Fruit fly (Drosophila melanogaster): Measurements from ENCODE around the gene eIF4E1.

Gene eIF4E1

dm6 chr3L:9426656-9427294 lies 24.5 kb upstream of the eIF4E1 start, which contains the start of the genes Atat and Shc (continued):
- TF ChIP-seq CG9437 (GFP tag; optimal IDR thresholded peaks at IDR 0.05) (peak; percentile 77), bsh (GFP tag; optimal IDR thresholded peaks at IDR 0.05) (peak; percentile 72 to 98), Taf1 (GFP tag; IDR thresholded peaks at IDR 0.05) (peak; percentile 99), CG5245 (GFP tag; optimal IDR thresholded peaks at IDR 0.05) (peak; percentile 99), Elba2 (GFP tag; optimal IDR thresholded peaks at IDR 0.05) (peak; percentile 96), CG1024 (GFP tag; IDR thresholded peaks at IDR 0.05) (peak; percentile 96), Neu2 (GFP tag; optimal IDR thresholded peaks at IDR 0.05; ENCODE audit: borderline replicate concordance) (peak; percentile 97), Doc3 (GFP tag; IDR thresholded peaks at IDR 0.05; ENCODE audit: partially characterized antibody) (peak; percentile 90), tna (GFP tag; IDR thresholded peaks at IDR 0.05; ENCODE audit: partially characterized antibody) (peak; percentile 80; the same call in 1 of the 2 replicates), Lpt (GFP tag; optimal IDR thresholded peaks at IDR 0.05) (no peak), h (optimal IDR thresholded peaks at IDR 0.05) (no peak), nom (GFP tag; optimal IDR thresholded peaks at IDR 0.05) (peak; percentile 78), hkb (optimal IDR thresholded peaks at IDR 0.05) (peak; percentile 90), hkb (GFP tag; IDR thresholded peaks at IDR 0.05) (peak; percentile 98), PHDP (tag; optimal IDR thresholded peaks at IDR 0.05) (peak; percentile 98), CG11695 (GFP tag; IDR thresholded peaks at IDR 0.05) (peak; percentile 97), crc (GFP tag; optimal IDR thresholded peaks at IDR 0.05) (peak; percentile 98), jing (GFP tag; optimal IDR thresholded peaks at IDR 0.05) (peak; percentile 99), CG11247 (GFP tag; IDR thresholded peaks at IDR 0.05) (peak; percentile 100), Hand (GFP tag; optimal IDR thresholded peaks at IDR 0.05) (peak; percentile 93), Rx (GFP tag; IDR thresholded peaks at IDR 0.05) (peak; percentile 99), CG8765 (GFP tag; IDR thresholded peaks at IDR 0.05) (peak; percentile 99), CG3847 (GFP tag; IDR thresholded peaks at IDR 0.05) (peak; percentile 100), CG13775 (GFP tag; optimal IDR thresholded peaks at IDR 0.05) (peak; percentile 99), sc (optimal IDR thresholded peaks at IDR 0.05) (no peak), sc (GFP tag; optimal IDR thresholded peaks at IDR 0.05) (peak; percentile 96), CG12104 (GFP tag; optimal IDR thresholded peaks at IDR 0.05) (peak; percentile 98), CG9215 (GFP tag; IDR thresholded peaks at IDR 0.05) (peak; percentile 100), CG7372 (GFP tag; IDR thresholded peaks at IDR 0.05) (peak; percentile 100), vfl (GFP tag; optimal IDR thresholded peaks at IDR 0.05) (peak; percentile 99), lilli (GFP tag; optimal IDR thresholded peaks at IDR 0.05) (peak; percentile 100), stwl (tag; optimal IDR thresholded peaks at IDR 0.05) (peak; percentile 48), Trl (optimal IDR thresholded peaks at IDR 0.05) (no peak), Trl (GFP tag; optimal IDR thresholded peaks at IDR 0.05) (peak; percentile 100), wor (GFP tag; IDR thresholded peaks at IDR 0.05) (peak; percentile 99), gt (GFP tag; IDR thresholded peaks at IDR 0.05) (peak; percentile 99), CG15479 (GFP tag; optimal IDR thresholded peaks at IDR 0.05) (peak; percentile 12), CG6654 (GFP tag; optimal IDR thresholded peaks at IDR 0.05) (peak; percentile 94), Mad (GFP tag; optimal IDR thresholded peaks at IDR 0.05) (peak; percentile 99), pzg (GFP tag; optimal IDR thresholded peaks at IDR 0.05) (peak; percentile 97), gcm (GFP tag; optimal IDR thresholded peaks at IDR 0.05) (peak; percentile 92), ssp (GFP tag; IDR thresholded peaks at IDR 0.05) (peak; percentile 97), CG10654 (GFP tag; optimal IDR thresholded peaks at IDR 0.05) (peak; percentile 99), D19A (tag; optimal IDR thresholded peaks at IDR 0.05) (peak; percentile 89), CG15073 (GFP tag; optimal IDR thresholded peaks at IDR 0.05) (peak; percentile 92), mirr (GFP tag; optimal IDR thresholded peaks at IDR 0.05) (peak; percentile 98), CG4820 (GFP tag; optimal IDR thresholded peaks at IDR 0.05) (peak; percentile 99), nau (GFP tag; optimal IDR thresholded peaks at IDR 0.05) (peak; percentile 95), CG11398 (GFP tag; optimal IDR thresholded peaks at IDR 0.05) (peak; percentile 99), Hr51 (GFP tag; optimal IDR thresholded peaks at IDR 0.05) (peak; percentile 97 to 100), CG9817 (tag; optimal IDR thresholded peaks at IDR 0.05) (peak; percentile 100)
